Fruit fly (Drosophila melanogaster) whole organism, embryonic: ENCODE data around the gene CG17140.

ENCODE experiments used
- CG2116 ChIP-seq: fragments of 200-800 bp; sonication (Bioruptor generic); optimal IDR thresholded peaks from 3 replicates; lab custom pipeline; 2018; ENCODE audit warnings: missing biosample characterization, mild to moderate bottlenecking, missing genetic modification characterization
- CG2889 ChIP-seq: fragments of 200-800 bp; sonication (Bioruptor generic); IDR thresholded peaks from 3 replicates; pipeline ENCODE4 v1.3.6; 2022; ENCODE audit warnings: missing biosample characterization, missing genetic modification characterization
- CG9215 ChIP-seq: fragments of 200-800 bp; sonication (Bioruptor generic); IDR thresholded peaks from 2 replicates; pipeline ENCODE4 v1.3.6; 2022; ENCODE audit warnings: missing biosample characterization, missing genetic modification characterization
- crc ChIP-seq: fragments of 200-800 bp; sonication (Bioruptor generic); optimal IDR thresholded peaks from 2 replicates; lab custom pipeline; 2016; ENCODE audit warnings: missing biosample characterization, missing genetic modification characterization
- nau ChIP-seq: fragments of 200-800 bp; sonication (Bioruptor generic); optimal IDR thresholded peaks from 3 replicates; lab custom pipeline; 2017; ENCODE audit warnings: missing biosample characterization, mild to moderate bottlenecking, missing genetic modification characterization, missing genetic modification reagents

- TF ChIP-seq CG2116 (GFP tag; lab: Kevin White, UChicago) = no peak
- no peak for TF ChIP-seq crc (GFP tag; lab: Kevin White, UChicago)
- TF ChIP-seq nau (GFP tag; lab: Kevin White, UChicago) = no peak
- no peak for TF ChIP-seq CG2889 (GFP tag; lab: Robert Waterston, UW)
- no peak for TF ChIP-seq CG9215
These were observed 1.5 kb upstream of the CG17140 start, which contains the start of gene Porin2 for dm6 chr2L:10846944-10847343.
